Worm (Caenorhabditis elegans): ENCODE measurements around the gene klf-3.
"Not testable (repeated sequence)": the region's sequence is repeated elsewhere in the genome, so short reads cannot be mapped to it uniquely, and the experiment has no call there.

klf-3 gene

DNA sequence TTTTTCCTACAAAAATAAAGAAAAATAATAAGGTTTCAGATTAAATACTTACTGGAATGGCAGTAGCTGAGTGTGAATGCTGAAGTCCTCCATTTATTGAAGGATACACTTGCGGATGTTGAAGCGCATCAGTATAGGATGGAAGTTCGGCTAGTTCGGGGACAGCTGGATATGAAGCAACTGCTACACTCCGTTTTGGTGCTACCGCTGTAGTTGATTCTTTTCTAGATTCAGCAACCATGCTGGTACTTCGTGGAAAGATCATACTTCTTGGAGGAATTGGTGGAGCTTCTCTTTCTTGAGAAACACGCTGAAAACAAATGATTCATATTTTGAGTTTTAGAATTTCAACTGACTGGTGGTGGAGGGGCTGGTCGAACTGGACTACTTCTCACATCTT is 8.1 kb upstream of the klf-3 start:
- TF ChIP-seq unc-62 (GFP tag; optimal IDR thresholded peaks at IDR 0.05), result no peak

DNA sequence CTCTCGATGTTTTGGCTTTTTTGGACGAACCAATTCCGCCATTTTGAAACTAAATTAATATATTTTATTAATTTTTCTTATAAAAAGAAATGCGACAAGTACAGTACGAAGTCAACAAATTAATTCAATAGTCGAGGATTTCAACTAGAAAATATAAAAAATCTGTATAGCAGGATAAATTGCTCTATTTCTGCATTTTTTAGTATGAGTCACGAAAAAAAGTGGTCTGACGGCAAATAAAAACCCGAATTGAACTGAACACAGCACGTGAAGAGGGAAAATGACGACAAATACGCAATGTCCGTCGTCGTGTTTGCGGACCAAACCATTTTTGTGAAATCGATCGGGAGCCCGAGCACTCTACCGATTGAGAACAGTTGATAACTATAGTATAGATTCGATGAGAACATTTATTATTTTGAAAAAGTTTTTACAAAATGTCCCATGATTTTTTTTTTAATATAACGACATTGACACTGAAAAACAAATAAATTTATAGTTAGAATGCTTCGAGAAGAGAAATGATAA is 7.3 kb upstream of the klf-3 start, which contains the start of gene epg-5:
Gene epg-5 (minus strand): TSS at position 51 of the 528 bp plus-strand sequence.
- no peak for TF ChIP-seq unc-62 (GFP tag; optimal IDR thresholded peaks at IDR 0.05)

DNA sequence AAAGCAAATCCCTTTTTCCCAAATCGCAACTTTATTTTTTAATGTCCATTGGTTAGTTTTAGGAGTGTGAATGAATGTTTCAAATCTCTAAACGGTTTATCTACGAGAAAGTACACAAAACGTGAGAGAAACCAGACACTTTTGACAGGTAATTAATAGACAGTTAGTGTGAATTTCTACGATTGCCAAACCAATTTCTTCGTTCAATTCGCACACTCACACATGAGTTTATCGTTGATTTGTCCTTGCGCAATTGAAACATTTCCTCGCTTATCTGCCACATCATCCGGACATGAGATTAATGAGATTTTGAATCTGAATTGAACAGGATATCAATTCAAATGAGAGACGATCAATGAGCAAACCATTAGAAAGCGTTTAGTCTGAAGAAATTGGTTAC is 6.4 kb upstream of the klf-3 start:
- no peak for TF ChIP-seq unc-62 (GFP tag; optimal IDR thresholded peaks at IDR 0.05)

DNA sequence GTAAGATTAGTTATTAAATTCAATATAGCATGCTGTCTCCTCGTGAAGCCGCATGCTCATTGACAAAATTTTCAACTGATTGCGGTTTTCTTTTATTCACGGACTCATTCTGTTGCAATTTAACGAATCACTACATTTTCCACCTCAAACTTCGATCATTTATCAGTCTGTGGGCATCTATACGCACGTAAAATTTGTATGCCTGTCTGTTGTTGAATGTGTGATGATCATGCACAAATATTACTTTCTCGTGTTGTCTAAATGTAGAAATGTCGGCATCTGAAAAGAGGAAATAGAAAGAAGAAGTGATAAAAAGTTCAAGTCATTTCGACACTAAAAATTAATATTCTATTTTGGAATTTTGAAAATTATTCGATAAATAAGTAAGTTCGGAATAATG is 4.1 kb upstream of the klf-3 start:
- TF ChIP-seq unc-62 (GFP tag; optimal IDR thresholded peaks at IDR 0.05), result no peak

DNA sequence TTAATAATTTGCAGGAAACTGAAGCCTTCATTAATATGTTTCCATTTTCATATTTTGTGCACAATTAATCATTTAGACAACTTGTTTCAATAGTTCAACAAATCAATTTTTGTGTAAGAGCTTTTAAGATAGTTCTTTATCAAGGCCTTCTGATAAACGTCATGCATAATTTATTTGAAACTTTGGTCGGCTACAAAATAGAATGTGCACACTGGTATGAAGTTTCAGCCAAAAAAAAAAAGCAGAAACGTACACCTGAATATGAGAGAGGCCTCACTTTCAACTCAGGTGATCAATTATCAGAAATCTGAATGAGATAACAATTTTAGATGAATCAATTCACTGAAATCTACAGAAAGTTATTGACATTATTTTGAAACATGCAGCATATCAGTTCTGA is 2.2 kb upstream of the klf-3 start:
- TF ChIP-seq unc-62 (GFP tag; optimal IDR thresholded peaks at IDR 0.05), result no peak

DNA sequence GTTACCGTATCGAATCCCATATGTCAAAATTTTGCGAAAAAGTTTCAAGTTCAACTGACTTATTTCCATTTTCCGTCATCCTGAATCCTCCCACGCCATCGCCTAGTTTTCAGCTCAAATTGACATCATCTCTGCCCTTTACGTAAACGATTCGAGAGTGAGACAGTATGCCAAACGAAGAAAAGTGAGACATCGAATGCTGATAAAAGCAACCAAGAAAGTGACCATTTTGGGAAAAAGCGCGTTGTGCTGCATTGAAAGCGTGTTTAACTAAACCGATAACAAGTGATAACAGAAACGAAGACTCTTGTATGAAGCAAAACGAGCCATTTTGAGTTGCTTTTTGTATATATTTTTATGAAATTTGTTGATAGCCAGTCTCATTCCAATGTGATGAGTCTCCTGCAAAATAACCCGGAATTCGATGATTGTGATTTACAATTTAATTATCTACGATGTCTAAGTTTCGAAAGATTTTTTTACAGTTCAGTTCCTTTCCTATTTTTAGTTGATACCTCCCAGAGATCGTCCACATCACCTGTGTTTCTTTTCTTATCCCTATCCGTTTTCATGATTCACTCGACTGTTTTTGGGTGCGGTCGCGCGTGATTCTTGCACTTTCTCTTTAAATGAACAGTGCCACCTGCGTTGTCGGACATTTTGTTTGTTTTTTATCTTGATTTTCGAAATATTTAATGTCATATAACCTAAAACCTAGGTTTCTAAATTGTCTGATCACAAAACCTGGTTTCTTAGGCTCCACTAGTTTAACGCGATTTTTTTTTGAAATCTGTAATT is 1.2 kb upstream of the klf-3 start:
- TF ChIP-seq unc-62 (GFP tag; optimal IDR thresholded peaks at IDR 0.05), result no peak

DNA sequence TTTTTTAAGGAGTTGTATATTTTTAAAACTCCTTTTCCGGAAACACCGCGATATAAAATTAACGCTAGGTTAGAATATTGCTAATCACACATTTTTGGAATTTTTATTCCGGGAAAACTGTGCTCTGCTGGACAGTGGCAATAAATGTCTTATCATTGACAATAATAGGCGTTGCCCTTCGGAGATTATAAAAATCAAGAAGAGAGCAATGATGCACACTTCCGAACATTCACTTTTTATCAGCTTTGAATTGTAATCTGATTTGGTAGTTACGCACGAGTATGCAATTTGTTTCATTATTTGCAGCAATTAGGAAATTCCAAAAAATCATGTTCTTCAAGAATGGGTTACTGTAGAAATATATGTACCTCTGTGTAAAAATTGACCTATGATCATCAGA is 543 bp upstream of the klf-3 start:
- TF ChIP-seq unc-62 (GFP tag; optimal IDR thresholded peaks at IDR 0.05), result no peak

DNA sequence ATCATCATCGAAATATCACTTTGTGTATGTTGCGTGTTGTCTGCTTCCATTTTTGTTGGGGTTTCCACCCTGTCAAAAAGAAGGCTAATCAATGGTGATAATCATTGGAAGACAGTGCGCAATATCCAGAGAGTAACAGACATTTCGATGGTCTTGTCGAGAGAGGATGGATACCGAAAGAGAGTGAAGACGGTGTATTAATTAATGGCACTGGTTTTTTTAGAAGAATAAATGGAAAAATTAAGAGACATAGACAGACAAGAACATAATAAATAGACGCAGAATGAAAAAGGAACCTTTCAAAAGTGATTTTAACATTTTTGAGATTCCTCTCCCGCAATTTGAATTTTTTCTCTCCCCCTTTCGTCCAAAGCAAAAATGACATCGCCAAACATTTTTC is 2.3 kb downstream of the klf-3 start:
- no peak for TF ChIP-seq unc-62 (GFP tag; optimal IDR thresholded peaks at IDR 0.05)

DNA sequence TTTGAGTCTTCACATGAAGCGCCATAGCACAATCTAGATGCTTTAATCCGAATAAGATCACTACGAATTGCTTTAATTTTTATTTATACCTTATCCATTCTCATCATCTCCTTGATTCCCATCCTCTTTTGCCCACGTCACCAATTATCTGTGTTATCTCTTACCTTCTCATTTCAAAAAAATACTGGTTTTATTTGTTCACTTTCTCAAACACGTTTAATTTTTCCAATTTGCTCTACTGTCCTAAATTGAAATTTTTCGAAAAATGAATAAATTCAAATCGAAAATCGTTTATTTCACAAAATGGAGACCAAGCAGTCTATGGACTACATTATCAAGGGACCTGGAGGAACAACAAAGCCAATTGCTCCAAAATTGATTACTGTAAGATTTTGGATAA is 5.2 kb downstream of the klf-3 start, which contains the start of gene F54H5.3:
Gene F54H5.3 (plus strand): TSS at position 301 of the 400 bp plus-strand sequence.
- TF ChIP-seq unc-62 (GFP tag; optimal IDR thresholded peaks at IDR 0.05), result no peak

DNA sequence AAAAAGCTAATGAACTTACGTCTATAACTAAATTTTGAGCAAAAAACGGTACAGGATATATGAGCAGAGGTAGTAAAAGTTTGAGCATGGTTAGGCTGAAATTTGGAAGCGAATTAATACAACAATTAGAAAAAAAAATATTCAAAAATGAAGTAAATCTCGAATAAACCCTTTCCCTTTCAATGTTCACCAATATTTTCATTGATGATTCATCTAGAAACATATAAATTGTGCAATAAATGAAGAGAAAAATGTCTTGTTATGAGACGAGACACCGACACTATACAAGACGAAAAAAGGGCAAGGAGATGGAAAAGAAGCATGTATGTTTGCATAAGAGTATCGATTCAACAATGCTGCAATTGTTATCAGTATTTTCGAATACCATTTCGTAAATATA is 8.6 kb downstream of the klf-3 start, which contains the start of gene F54H5.14:
Gene F54H5.14 (minus strand): TSS at position 101 of the 400 bp plus-strand sequence.
- no peak for TF ChIP-seq unc-62 (GFP tag; optimal IDR thresholded peaks at IDR 0.05)

DNA sequence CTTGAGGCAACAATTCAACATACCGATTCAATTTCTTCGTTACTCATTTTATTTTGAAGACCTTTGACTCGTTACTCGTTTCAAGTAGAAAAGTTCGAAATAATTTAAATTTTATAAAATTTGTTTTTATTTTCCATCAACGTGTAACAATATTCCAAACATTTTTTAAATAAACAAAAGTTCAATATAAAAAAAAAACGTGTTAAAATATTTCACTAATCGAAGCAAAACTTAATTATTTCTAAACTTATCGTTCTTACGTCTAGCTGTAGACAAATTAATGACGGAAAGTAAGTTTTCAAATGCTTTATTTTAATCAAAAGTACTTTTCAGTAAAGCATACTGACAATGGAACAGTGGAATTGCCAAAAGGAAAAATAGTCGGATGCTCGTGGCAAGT is 10.5 kb downstream of the klf-3 start, which contains the start of the genes F54H5.5 and F54H5.2:
Gene F54H5.5 (minus strand): TSS at position 101 of the 400 bp plus-strand sequence.
Gene F54H5.2 (plus strand): TSS at position 303 of the 400 bp plus-strand sequence.
- not testable (repeated sequence) for TF ChIP-seq unc-62 (GFP tag; optimal IDR thresholded peaks at IDR 0.05)

DNA sequence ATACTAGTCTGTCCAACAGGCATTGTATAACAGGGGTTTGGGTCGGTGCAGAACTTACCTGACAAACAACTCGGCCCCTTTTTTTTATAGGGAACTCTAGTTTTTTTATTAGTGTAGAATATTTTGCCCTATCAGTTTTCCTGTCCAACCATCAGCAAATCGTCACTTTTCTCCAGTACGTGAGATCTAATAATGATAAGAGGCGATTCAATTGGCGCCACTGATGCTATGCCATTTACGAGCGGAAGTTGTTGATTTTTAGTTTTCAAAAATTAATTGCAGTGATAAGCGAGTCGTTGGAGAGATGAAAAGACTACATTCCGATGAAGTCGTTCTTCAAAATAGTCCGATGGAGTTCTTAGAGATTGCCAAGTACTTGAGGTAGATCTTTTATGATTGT is 11.7 kb downstream of the klf-3 start:
- no peak for TF ChIP-seq unc-62 (GFP tag; optimal IDR thresholded peaks at IDR 0.05)

DNA sequence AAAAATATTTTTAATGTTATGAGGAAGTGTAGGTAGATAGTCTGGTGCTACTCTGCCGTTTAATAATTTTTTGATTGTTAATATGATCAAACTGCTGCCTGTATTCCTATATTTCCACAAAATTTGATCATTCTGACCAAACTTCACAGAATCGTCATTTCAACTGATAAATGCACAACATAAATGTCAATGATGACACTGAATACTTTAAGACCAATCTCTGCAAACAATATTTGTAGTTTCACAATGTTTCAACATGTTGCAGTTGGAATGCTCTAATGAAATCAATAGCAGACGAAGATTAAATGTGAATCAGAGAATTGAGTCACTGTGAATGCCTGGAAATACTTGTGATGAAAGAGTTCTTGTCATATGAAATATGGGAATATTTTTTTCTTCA is 13.1 kb downstream of the klf-3 start:
- no peak for TF ChIP-seq unc-62 (GFP tag; optimal IDR thresholded peaks at IDR 0.05)

DNA sequence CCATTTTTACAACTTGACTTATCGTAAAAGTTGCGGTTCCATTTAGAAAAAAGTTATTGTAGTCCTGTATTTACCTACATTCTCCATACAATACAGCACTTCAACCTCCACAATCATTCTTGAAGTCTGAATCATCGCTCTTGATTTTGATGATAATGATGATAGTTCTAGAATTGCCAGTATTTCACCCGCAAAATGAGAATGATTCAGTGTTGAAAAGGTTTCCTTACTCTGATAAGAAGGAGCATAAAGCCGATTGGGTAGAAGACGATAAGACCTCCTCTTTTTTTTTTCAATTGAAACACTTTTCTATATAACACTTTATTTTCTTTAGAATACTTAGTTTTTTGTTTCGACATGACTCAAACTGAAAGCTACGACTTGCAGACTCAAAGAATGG is 14.1 kb downstream of the klf-3 start, which contains the start of gene T19D12.4:
Gene T19D12.4 (plus strand): TSS at position 295 of the 400 bp plus-strand sequence.
- TF ChIP-seq unc-62 (GFP tag; optimal IDR thresholded peaks at IDR 0.05), result no peak

DNA sequence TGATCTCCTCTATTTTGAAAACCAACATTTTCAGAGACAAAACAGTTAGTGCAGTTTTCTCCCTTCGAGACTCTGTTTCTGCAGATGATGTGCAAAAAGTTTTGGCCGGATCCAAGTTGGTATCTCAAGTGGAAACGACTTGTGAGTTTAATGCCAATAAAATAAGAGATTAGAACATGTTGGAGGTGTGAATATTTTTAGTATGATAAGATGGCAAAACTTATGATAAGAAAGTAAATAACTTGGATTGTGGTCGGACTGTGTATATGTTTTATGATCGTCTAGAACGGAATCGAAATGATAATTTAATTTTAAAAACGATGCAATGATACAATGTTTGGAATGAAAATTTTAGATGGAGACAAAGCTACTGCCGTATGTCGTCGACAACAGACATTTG is 15.3 kb downstream of the klf-3 start:
- no peak for TF ChIP-seq unc-62 (GFP tag; optimal IDR thresholded peaks at IDR 0.05)

DNA sequence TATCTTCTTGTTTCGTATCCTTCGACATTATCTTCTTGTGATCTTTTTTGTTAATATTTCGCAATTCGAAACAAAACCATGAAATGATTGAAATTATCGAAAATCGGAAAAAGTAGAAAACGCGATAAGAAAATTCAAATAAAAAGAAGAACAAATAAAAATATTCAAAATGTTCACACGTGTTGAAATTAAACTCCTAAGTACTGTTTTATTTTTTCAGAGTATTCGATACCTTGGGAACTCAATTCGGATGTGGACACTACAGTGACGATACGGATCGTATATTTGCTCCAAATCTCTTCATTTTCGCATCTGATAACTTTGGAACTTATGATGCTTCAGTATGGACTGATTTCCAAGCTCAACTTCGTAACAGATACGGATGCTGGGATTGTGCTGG is 19.5 kb downstream of the klf-3 start, which contains the start of gene T19D12.5:
Gene T19D12.5 (minus strand): TSS at position 101 of the 400 bp plus-strand sequence.
- no peak for TF ChIP-seq unc-62 (GFP tag; optimal IDR thresholded peaks at IDR 0.05)

DNA sequence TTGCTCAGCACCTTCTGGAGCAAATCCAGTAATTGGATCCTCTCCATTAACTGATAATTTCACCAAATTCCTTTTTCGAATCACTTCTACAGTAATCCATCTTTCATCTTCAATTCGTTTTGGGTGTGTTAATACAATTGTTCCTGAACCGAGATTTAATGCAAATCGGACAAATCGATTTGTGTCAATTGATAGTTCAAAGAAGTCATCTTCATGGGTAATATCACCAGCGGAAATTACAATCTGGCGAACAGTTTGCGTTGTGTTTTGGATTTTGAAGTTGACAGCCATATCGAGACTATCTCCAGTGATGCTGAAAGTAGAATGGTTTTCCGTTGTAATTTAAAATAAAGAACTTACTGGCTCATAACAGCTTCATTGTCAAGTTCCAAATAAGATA is 21.2 kb downstream of the klf-3 start:
- TF ChIP-seq unc-62 (GFP tag; optimal IDR thresholded peaks at IDR 0.05), result no peak
